Worm (Caenorhabditis elegans) whole organism, young adult: ENCODE data around the gene Y41C4A.18.
A peak's percentile ranks its signal among the peaks of the same experiment; 100 is the strongest.
"Not testable (repeated sequence)": the region's sequence is repeated elsewhere in the genome, so short reads cannot be mapped to it uniquely, and the experiment has no call there.

Source experiments
- B0019.2 ChIP-seq: fragments of 200-800 bp; sonication (Bioruptor generic); conservative IDR thresholded peaks from 2 replicates; pipeline ENCODE4 v1.3.6; 2022; ENCODE audit warnings: missing genetic modification reagents, missing genetic modification characterization, missing compliant biosample characterization
- C06A6.2 ChIP-seq: fragments of 200-800 bp; sonication (Bioruptor generic); conservative IDR thresholded peaks from 2 replicates; pipeline ENCODE4 v1.3.6; 2022; ENCODE audit warnings: missing genetic modification characterization, missing compliant biosample characterization
- D2030.7 ChIP-seq: fragments of 200-800 bp; sonication (Bioruptor generic); IDR thresholded peaks from 2 replicates; pipeline ENCODE4 v1.3.6; 2022; ENCODE audit warnings: missing genetic modification reagents, missing genetic modification characterization, missing compliant biosample characterization
- F23B12.7 ChIP-seq: sonication (generic microtip); optimal IDR thresholded peaks from 2 replicates; lab custom pipeline; 2017; ENCODE audit warnings: missing genetic modification characterization, mild to moderate bottlenecking, missing compliant biosample characterization, antibody characterized with exemption, moderate library complexity; ENCODE audit not compliant: insufficient read depth
- K12H6.12 ChIP-seq: fragments of 200-800 bp; sonication (Bioruptor generic); optimal IDR thresholded peaks from 2 replicates; lab custom pipeline; 2018; ENCODE audit warnings: mild to moderate bottlenecking, missing genetic modification characterization, missing compliant biosample characterization
- Y53F4B.3 ChIP-seq: fragments of 200-800 bp; sonication (Bioruptor generic); IDR thresholded peaks from 2 replicates; pipeline ENCODE4 v1.3.6; 2022; ENCODE audit warnings: missing genetic modification reagents, missing genetic modification characterization, missing compliant biosample characterization
- Y56A3A.18 ChIP-seq: fragments of 200-800 bp; sonication (Bioruptor generic); IDR thresholded peaks from 2 replicates; pipeline ENCODE4 v1.3.6; 2022; ENCODE audit warnings: missing genetic modification reagents, missing genetic modification characterization, missing compliant biosample characterization
- akir-1 ChIP-seq: fragments of 200-800 bp; sonication (Bioruptor generic); optimal IDR thresholded peaks from 2 replicates; lab custom pipeline; 2018; ENCODE audit warnings: mild to moderate bottlenecking, missing genetic modification characterization, moderate library complexity, missing compliant biosample characterization
- ama-1 ChIP-seq, 3 experiments: fragments of 150-350 bp in 1 of 3; sonication (generic microtip) in 2 of 3; optimal IDR thresholded peaks; 2 replicates each; lab custom pipeline; 2014 to 2018; ENCODE audit warnings: missing biosample characterization in 2 of 3, missing genetic modification characterization in 2 of 3, missing genetic modification reagents in 2 of 3
- bed-1 ChIP-seq: fragments of 200-800 bp; sonication (Bioruptor generic); IDR thresholded peaks from 2 replicates; pipeline ENCODE4 v1.3.6; 2022; ENCODE audit warnings: missing genetic modification reagents, missing genetic modification characterization, missing compliant biosample characterization
- ccch-3 ChIP-seq: fragments of 200-800 bp; sonication (Bioruptor generic); optimal IDR thresholded peaks from 2 replicates; lab custom pipeline; 2018; ENCODE audit warnings: mild to moderate bottlenecking, missing genetic modification characterization, missing compliant biosample characterization
- cebp-1 ChIP-seq, 2 experiments: fragments of 200-800 bp in 1 of 2; sonication (Bioruptor generic) in 1 of 2; sonication (generic microtip) in 1 of 2; IDR thresholded peaks in 1 of 2; optimal IDR thresholded peaks in 1 of 2; 2 replicates each; pipeline versions ENCODE4 v1.3.6 to Lab custom; 2017 to 2022; ENCODE audit warnings: missing compliant biosample characterization in 2 of 2, missing genetic modification characterization in 2 of 2, mild to moderate bottlenecking in 1 of 2, missing genetic modification reagents in 1 of 2, moderate library complexity in 1 of 2
- cebp-2 ChIP-seq: fragments of 200-800 bp; sonication (Bioruptor generic); IDR thresholded peaks from 2 replicates; pipeline ENCODE4 v1.3.6; 2022; ENCODE audit warnings: missing genetic modification characterization, missing compliant biosample characterization
- die-1 ChIP-seq: sonication (generic microtip); optimal IDR thresholded peaks from 2 replicates; lab custom pipeline; 2016; ENCODE audit warnings: missing genotype, mild to moderate bottlenecking, missing genetic modification characterization, missing compliant biosample characterization
- egl-44 ChIP-seq: fragments of 200-800 bp; sonication (Bioruptor generic); IDR thresholded peaks from 2 replicates; pipeline ENCODE4 v1.3.6; 2022; ENCODE audit warnings: missing genetic modification reagents, missing genetic modification characterization, missing compliant biosample characterization
- egrh-3 ChIP-seq: fragments of 200-800 bp; sonication (Bioruptor generic); IDR thresholded peaks from 2 replicates; pipeline ENCODE4 v1.3.6; 2022; ENCODE audit warnings: missing genetic modification reagents, missing genetic modification characterization, missing compliant biosample characterization
- him-1 ChIP-seq: sonication (generic microtip); optimal IDR thresholded peaks from 2 replicates; lab custom pipeline; 2016; ENCODE audit warnings: missing genotype, missing genetic modification reagents, missing genetic modification characterization, missing compliant biosample characterization
- hlh-26 ChIP-seq: fragments of 200-800 bp; sonication (Bioruptor generic); conservative IDR thresholded peaks from 2 replicates; pipeline ENCODE4 v1.3.6; 2022; ENCODE audit warnings: missing genetic modification reagents, missing genetic modification characterization, missing compliant biosample characterization
- hmg-20 ChIP-seq: fragments of 200-800 bp; sonication (Bioruptor generic); IDR thresholded peaks from 2 replicates; pipeline ENCODE4 v1.3.6; 2022; ENCODE audit warnings: missing genetic modification reagents, missing genetic modification characterization, missing compliant biosample characterization
- hsf-1 ChIP-seq: fragments of 200-800 bp; sonication (Bioruptor generic); IDR thresholded peaks from 2 replicates; pipeline ENCODE4 v1.3.6; 2022; ENCODE audit warnings: missing genetic modification reagents, missing genetic modification characterization, missing compliant biosample characterization
- let-607 ChIP-seq, 2 experiments: fragments of 200-800 bp in 1 of 2; sonication (Bioruptor generic) in 1 of 2; sonication (generic microtip) in 1 of 2; optimal IDR thresholded peaks; 2 replicates each; lab custom pipeline; 2016 to 2018; ENCODE audit warnings: mild to moderate bottlenecking in 2 of 2, missing compliant biosample characterization in 2 of 2, missing genetic modification characterization in 2 of 2, moderate library complexity in 2 of 2, missing genotype in 1 of 2
- lin-35 ChIP-seq, 3 experiments: fragments of 150-350 bp in 2 of 3; sonication (generic microtip) in 1 of 3; optimal IDR thresholded peaks; 2 replicates each; lab custom pipeline; 2014 to 2018; ENCODE audit warnings: missing biosample characterization in 3 of 3, missing genetic modification characterization in 3 of 3, missing genetic modification reagents in 3 of 3
- lin-40 ChIP-seq: sonication (generic microtip); optimal IDR thresholded peaks from 2 replicates; lab custom pipeline; 2016; ENCODE audit warnings: missing genetic modification characterization, mild to moderate bottlenecking, missing compliant biosample characterization, missing genotype, missing genetic modification reagents
- lin-54 ChIP-seq: fragments of 200-800 bp; sonication (Bioruptor generic); optimal IDR thresholded peaks from 2 replicates; lab custom pipeline; 2018; ENCODE audit warnings: mild to moderate bottlenecking, missing genetic modification characterization, missing compliant biosample characterization
- lir-1 ChIP-seq: fragments of 200-800 bp; sonication (Bioruptor generic); conservative IDR thresholded peaks from 2 replicates; pipeline ENCODE4 v1.3.6; 2022; ENCODE audit warnings: missing genetic modification reagents, missing genetic modification characterization, missing compliant biosample characterization
- madf-10 ChIP-seq: sonication (generic microtip); optimal IDR thresholded peaks from 2 replicates; lab custom pipeline; 2016; ENCODE audit warnings: mild to moderate bottlenecking, missing genetic modification characterization, missing compliant biosample characterization
- mel-28 ChIP-seq: sonication (generic microtip); optimal IDR thresholded peaks from 2 replicates; lab custom pipeline; 2016; ENCODE audit warnings: borderline replicate concordance, mild to moderate bottlenecking, missing genetic modification characterization, missing compliant biosample characterization
- nfya-1 ChIP-seq: sonication (generic microtip); optimal IDR thresholded peaks from 2 replicates; lab custom pipeline; 2017; ENCODE audit warnings: antibody characterized with exemption, missing compliant biosample characterization, missing genetic modification characterization, borderline replicate concordance; ENCODE audit not compliant: insufficient read depth
- nfya-2 ChIP-seq: fragments of 200-800 bp; sonication (Bioruptor generic); IDR thresholded peaks from 2 replicates; pipeline ENCODE4 v1.3.6; 2022; ENCODE audit warnings: missing genetic modification reagents, missing genetic modification characterization, missing compliant biosample characterization
- nhr-179 ChIP-seq: sonication (generic microtip); optimal IDR thresholded peaks from 2 replicates; lab custom pipeline; 2016; ENCODE audit warnings: mild to moderate bottlenecking, missing genetic modification characterization, missing compliant biosample characterization
- nhr-27 ChIP-seq: fragments of 200-800 bp; sonication (Bioruptor generic); optimal IDR thresholded peaks from 2 replicates; lab custom pipeline; 2018; ENCODE audit warnings: mild to moderate bottlenecking, missing genetic modification characterization, moderate library complexity, missing compliant biosample characterization
- pbrm-1 ChIP-seq: fragments of 200-800 bp; sonication (Bioruptor generic); IDR thresholded peaks from 2 replicates; pipeline ENCODE4 v1.3.6; 2022; ENCODE audit warnings: missing genetic modification reagents, missing genetic modification characterization, missing compliant biosample characterization
- rec-8 ChIP-seq, 2 experiments: sonication (generic microtip); optimal IDR thresholded peaks; 2 replicates each; lab custom pipeline; 2016; ENCODE audit warnings: mild to moderate bottlenecking in 2 of 2, missing genetic modification characterization in 2 of 2, missing genetic modification reagents in 2 of 2, missing genotype in 2 of 2, missing biosample characterization in 1 of 2, missing compliant biosample characterization in 1 of 2, moderate library complexity in 1 of 2
- rpc-1 ChIP-seq, 2 experiments: fragments of 150-350 bp in 1 of 2; sonication (generic microtip) in 1 of 2; optimal IDR thresholded peaks; 2 replicates each; lab custom pipeline; 2014 to 2018; ENCODE audit warnings: missing biosample characterization in 1 of 2, missing genetic modification characterization in 1 of 2, missing genetic modification reagents in 1 of 2, missing genotype in 1 of 2
- snpc-1.3 ChIP-seq: sonication (generic microtip); optimal IDR thresholded peaks from 2 replicates; lab custom pipeline; 2017; ENCODE audit warnings: missing genetic modification characterization, mild to moderate bottlenecking, missing compliant biosample characterization, antibody characterized with exemption, moderate library complexity, missing genotype, missing genetic modification reagents; ENCODE audit not compliant: insufficient read depth
- snpc-3.4 ChIP-seq: sonication (generic microtip); optimal IDR thresholded peaks from 2 replicates; lab custom pipeline; 2017; ENCODE audit warnings: missing genetic modification characterization, mild to moderate bottlenecking, missing compliant biosample characterization, antibody characterized with exemption, moderate library complexity, missing genotype, missing genetic modification reagents
- xnd-1 ChIP-seq: sonication (generic microtip); optimal IDR thresholded peaks from 2 replicates; lab custom pipeline; 2016; ENCODE audit warnings: missing genotype, missing genetic modification reagents, missing genetic modification characterization, missing compliant biosample characterization
- zfh-2 ChIP-seq: fragments of 200-800 bp; sonication (Bioruptor generic); conservative IDR thresholded peaks from 2 replicates; pipeline ENCODE4 v1.3.6; 2022; ENCODE audit warnings: missing genetic modification reagents, missing genetic modification characterization, missing compliant biosample characterization
- ztf-3 ChIP-seq: fragments of 200-800 bp; sonication (Bioruptor generic); optimal IDR thresholded peaks from 2 replicates; lab custom pipeline; 2018; ENCODE audit warnings: mild to moderate bottlenecking, missing genetic modification characterization, missing compliant biosample characterization
- ztf-6 ChIP-seq: fragments of 200-800 bp; sonication (Bioruptor generic); IDR thresholded peaks from 2 replicates; pipeline ENCODE4 v1.3.6; 2022; ENCODE audit warnings: missing genetic modification reagents, missing genetic modification characterization, missing compliant biosample characterization

The Y41C4A.18 gene

DNA sequence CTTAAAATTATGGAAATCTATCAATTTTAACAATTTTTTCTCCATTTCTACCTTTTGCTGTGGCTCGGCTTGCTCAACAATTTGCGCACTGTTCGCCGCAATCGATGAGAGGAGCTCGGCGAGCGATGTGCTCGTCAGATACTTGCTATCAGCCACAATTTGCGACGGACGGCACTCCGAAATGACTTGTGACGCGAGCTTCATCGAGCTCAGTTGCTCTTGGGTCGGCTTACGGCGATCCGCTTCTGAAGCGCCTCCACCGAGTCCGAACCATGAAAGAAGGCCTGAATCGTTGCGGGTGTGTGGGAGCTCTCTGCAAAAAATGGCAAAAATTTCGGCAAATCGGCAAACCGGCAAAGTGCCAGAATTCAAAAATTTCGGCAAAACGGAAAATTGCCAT, 30.2 kb downstream of the Y41C4A.18 start:
- peak; percentile 63 for TF ChIP-seq zfh-2
- no peak for TF ChIP-seq Y53F4B.3 (GFP tag; lab: Robert Waterston, UW)
- TF ChIP-seq cebp-2, result 0 out of 2 replicates have a peak, but pooled peaks have one; percentile 57
- TF ChIP-seq, all 124 proteins: peak for 2

DNA sequence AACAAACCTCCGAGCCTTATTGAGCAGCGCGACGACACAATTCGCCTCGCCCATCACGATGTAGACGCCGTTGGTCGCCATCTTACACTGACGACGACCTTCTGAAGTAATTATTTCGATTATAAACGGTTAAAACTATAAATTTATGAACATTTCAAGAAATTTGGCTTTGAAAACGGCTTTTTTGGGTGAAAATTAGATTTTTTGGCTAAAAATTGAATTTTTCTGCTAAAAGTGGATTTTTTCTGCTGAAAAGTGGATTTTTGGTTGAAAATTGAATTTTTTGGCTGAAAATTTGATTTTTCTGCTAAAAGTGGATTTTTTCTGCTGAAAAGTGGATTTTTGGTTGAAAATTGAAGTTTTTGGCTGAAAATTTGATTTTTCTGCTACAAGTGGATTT, 43.2 kb downstream of the Y41C4A.18 start, which contains the start of gene gbf-1:
gbf-1 (minus strand) TSS at position 101 of the 400 bp plus-strand sequence.
- TF ChIP-seq rec-8 (tag; optimal IDR thresholded peaks at IDR 0.05; lab: Kevin White, UChicago); pbrm-1 (GFP tag; lab: Robert Waterston, UW); xnd-1 (tag; lab: Kevin White, UChicago): not testable (repeated sequence)

- TF ChIP-seq lin-54 (GFP tag; lab: Kevin White, UChicago) (peak; percentile 11), snpc-3.4 (tag; lab: Kevin White, UChicago) (no peak), ccch-3 (GFP tag; lab: Kevin White, UChicago) (no peak), egrh-3 (GFP tag; lab: Robert Waterston, UW) (no peak), nfya-2 (GFP tag; lab: Robert Waterston, UW) (no peak), xnd-1 (tag; lab: Kevin White, UChicago) (no peak), nhr-27 (tag; lab: Kevin White, UChicago) (no peak), D2030.7 (no peak), nfya-1 (tag; lab: Kevin White, UChicago) (no peak), mel-28 (tag; lab: Kevin White, UChicago) (no peak), C06A6.2 (GFP tag; lab: Robert Waterston, UW) (no peak), rpc-1 (optimal IDR thresholded peaks at IDR 0.05; lab: Kevin White, UChicago) (no peak), rpc-1 (tag; optimal IDR thresholded peaks at IDR 0.05; lab: Kevin White, UChicago) (no peak), ztf-6 (GFP tag; lab: Robert Waterston, UW) (no peak), cebp-1 (GFP tag; IDR thresholded peaks at IDR 0.05; lab: Robert Waterston, UW) (no peak), cebp-1 (tag; optimal IDR thresholded peaks at IDR 0.05; lab: Kevin White, UChicago) (peak; percentile 82), K12H6.12 (tag; lab: Kevin White, UChicago) (no peak), egl-44 (GFP tag; lab: Robert Waterston, UW) (no peak), F23B12.7 (tag; lab: Kevin White, UChicago) (peak; percentile 14), B0019.2 (no peak), let-607 (tag; optimal IDR thresholded peaks at IDR 0.05; lab: Kevin White, UChicago) (peak; percentile 45 to 78), bed-1 (no peak), snpc-1.3 (tag; lab: Kevin White, UChicago) (peak; percentile 33), lin-35 (GFP tag; optimal IDR thresholded peaks at IDR 0.05; lab: Kevin White, UChicago) (peak in 1 of 3 experiments; percentile 27), Y56A3A.18 (GFP tag; lab: Robert Waterston, UW) (no peak), Y53F4B.3 (GFP tag; lab: Robert Waterston, UW) (no peak), nhr-179 (tag; lab: Kevin White, UChicago) (no peak)
- TF ChIP-seq, all 124 proteins: peak for 6
Measured at ce11 chrIII:11774508-11775000, 44.1 kb downstream of the Y41C4A.18 start, which contains the start of gene immp-1. Gene immp-1 (plus strand): TSS chrIII:11774950.

ce11 chrIII:11777321-11777720, 46.9 kb downstream of the Y41C4A.18 start, which contains the start of gene mdt-21:
Gene mdt-21 (plus strand): TSS chrIII:11777621.
- TF ChIP-seq ama-1 (optimal IDR thresholded peaks at IDR 0.05; lab: Kevin White, UChicago), result no peak
- TF ChIP-seq ama-1 (GFP tag; optimal IDR thresholded peaks at IDR 0.05; lab: Kevin White, UChicago), result no peak
- no peak for TF ChIP-seq hlh-26 (GFP tag; lab: Robert Waterston, UW)
- TF ChIP-seq madf-10 (tag; lab: Kevin White, UChicago), result no peak
- TF ChIP-seq ztf-3 (GFP tag; lab: Kevin White, UChicago), result no peak
- no peak for TF ChIP-seq die-1 (tag; lab: Kevin White, UChicago)
- TF ChIP-seq ztf-6 (GFP tag; lab: Robert Waterston, UW), result no peak
- TF ChIP-seq egl-44 (GFP tag; lab: Robert Waterston, UW), result no peak
- TF ChIP-seq him-1, result no peak
- no peak for TF ChIP-seq lir-1
- TF ChIP-seq lin-40 (tag; lab: Kevin White, UChicago), result no peak
- no peak for TF ChIP-seq hsf-1 (GFP tag; lab: Robert Waterston, UW)
- TF ChIP-seq akir-1 (GFP tag; lab: Kevin White, UChicago), result no peak
- no peak for TF ChIP-seq hmg-20 (GFP tag; lab: Robert Waterston, UW)
